Fruit fly (Drosophila melanogaster): ENCODE data around the gene Zmynd8.

Zmynd8 gene

DNA sequence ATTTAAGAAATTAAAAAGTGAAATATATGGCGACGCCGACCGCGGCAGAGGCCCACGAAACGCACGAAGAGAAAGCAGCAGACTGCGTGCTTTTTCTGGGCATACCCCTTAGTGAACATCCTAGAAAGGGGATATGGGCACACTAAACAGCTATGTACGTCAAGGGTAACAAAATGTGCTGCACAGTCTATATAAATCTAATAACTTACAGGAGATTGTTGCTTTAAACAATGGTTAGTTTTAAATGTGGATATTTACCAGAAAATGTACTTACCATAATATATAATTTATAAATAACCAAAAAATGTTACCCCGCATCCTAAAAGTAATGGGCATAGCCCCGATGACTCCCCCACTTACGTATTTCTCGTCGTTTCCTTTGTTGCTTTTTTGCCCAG lies 48.9 kb downstream of the Zmynd8 start:
- no peak for TF ChIP-seq rn (GFP tag; IDR thresholded peaks at IDR 0.05)
- no peak; the same call in 2 of the 3 replicates for TF ChIP-seq CG4496 (GFP tag; IDR thresholded peaks at IDR 0.05)
- TF ChIP-seq CG12605 (GFP tag; IDR thresholded peaks at IDR 0.05), result no peak
- TF ChIP-seq Pif1B (GFP tag; optimal IDR thresholded peaks at IDR 0.05), result peak; percentile 37
- TF ChIP-seq CG15710 (tag; optimal IDR thresholded peaks at IDR 0.05), result peak; percentile 17
- no peak for TF ChIP-seq CG34367 (tag; optimal IDR thresholded peaks at IDR 0.05)
- TF ChIP-seq CG13204 (GFP tag; optimal IDR thresholded peaks at IDR 0.05), result no peak
- TF ChIP-seq CG8301 (tag; optimal IDR thresholded peaks at IDR 0.05), result peak; percentile 14
- TF ChIP-seq gl (tag; optimal IDR thresholded peaks at IDR 0.05), result no peak
- TF ChIP-seq CG8159 (tag; optimal IDR thresholded peaks at IDR 0.05), result no peak
- TF ChIP-seq CG17806 (tag; optimal IDR thresholded peaks at IDR 0.05), result peak; percentile 39
- TF ChIP-seq CG14655 (GFP tag; optimal IDR thresholded peaks at IDR 0.05), result peak; percentile 38
- peak; percentile 32; the same call in 1 of the 3 replicates for TF ChIP-seq fd96Ca (GFP tag; IDR thresholded peaks at IDR 0.05)
- TF ChIP-seq CG10348 (GFP tag; IDR thresholded peaks at IDR 0.05), result no peak
- TF ChIP-seq Ets98B (GFP tag; IDR thresholded peaks at IDR 0.05), result no peak
- no peak for TF ChIP-seq EcR (GFP tag; optimal IDR thresholded peaks at IDR 0.05)
- peak; percentile 23 for TF ChIP-seq CG9948 (tag; optimal IDR thresholded peaks at IDR 0.05)
- no peak for TF ChIP-seq CG32121 (GFP tag; IDR thresholded peaks at IDR 0.05)
- TF ChIP-seq Snoo (tag; optimal IDR thresholded peaks at IDR 0.05), result peak; percentile 17
- no peak for TF ChIP-seq Pif1A (GFP tag; optimal IDR thresholded peaks at IDR 0.05)

DNA sequence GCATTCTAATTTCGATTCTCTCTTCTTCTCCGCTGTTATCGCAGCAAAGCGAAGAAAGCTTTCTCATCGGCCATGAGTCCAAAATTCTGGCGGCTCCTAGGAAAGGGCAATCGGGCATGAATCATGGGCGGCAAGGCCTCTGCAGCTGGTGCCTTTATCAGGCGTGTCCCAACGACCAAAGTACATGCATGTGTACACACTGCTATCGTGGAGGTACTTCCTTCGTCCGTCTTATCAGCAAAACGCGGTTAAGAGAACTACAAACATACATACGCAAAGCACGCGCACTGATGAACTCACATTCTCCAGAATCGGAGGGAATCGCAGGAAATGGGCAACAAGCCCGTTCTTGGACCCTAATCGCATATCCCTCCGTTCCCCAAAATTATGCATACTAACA lies 49.7 kb downstream of the Zmynd8 start:
- TF ChIP-seq gl (tag; optimal IDR thresholded peaks at IDR 0.05) (peak; percentile 52), CG4496 (GFP tag; IDR thresholded peaks at IDR 0.05) (peak; percentile 31; the same call in 1 of the 3 replicates), Ets98B (GFP tag; IDR thresholded peaks at IDR 0.05) (no peak)

DNA sequence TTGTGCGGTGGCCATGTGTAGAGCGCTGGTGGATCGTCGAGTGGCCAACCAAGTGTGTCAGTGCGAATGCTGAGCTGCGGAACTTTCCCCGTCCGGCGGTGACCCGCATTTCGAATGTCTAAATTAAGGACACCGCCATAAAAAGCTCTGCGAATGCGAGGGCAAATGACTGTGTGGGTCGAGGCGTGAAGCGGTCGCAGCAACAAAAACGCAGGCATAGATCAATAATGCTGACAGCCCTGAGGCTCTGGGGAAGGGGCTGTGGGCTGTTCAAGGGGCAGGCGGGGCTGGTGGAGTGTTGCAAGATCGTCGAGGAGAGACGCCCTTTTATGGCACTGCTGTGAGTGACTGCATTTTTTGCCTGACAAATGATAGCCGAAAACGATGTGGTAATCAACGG lies 50.2 kb downstream of the Zmynd8 start:
- peak; percentile 23; the same call in 1 of the 2 replicates for TF ChIP-seq CG32121 (GFP tag; IDR thresholded peaks at IDR 0.05)
- no peak for TF ChIP-seq CG12605 (GFP tag; IDR thresholded peaks at IDR 0.05)

DNA sequence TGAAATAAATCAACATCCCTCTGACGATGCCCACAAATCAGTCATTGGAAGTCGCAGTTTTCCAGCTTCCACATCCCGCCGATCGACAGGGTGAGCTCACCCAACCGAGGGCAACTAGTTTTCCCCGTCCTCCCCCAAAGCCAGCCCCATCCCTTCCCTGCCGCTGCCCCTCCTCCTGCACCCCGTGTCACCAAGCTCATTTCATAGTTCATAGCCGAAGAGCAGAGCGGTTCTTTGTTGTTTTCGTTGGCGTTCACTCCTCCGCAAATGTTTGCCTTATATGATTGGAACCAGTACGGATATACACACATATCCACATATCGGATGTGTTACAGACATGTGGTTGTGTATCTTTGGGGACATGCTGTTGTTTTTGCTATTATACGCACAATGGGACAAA lies 50.8 kb downstream of the Zmynd8 start:
- TF ChIP-seq Ets98B (GFP tag; IDR thresholded peaks at IDR 0.05) (no peak), CG8159 (tag; optimal IDR thresholded peaks at IDR 0.05) (no peak), CG15710 (tag; optimal IDR thresholded peaks at IDR 0.05) (no peak), CG34367 (tag; optimal IDR thresholded peaks at IDR 0.05) (no peak), Pif1A (GFP tag; optimal IDR thresholded peaks at IDR 0.05) (no peak), CG13204 (GFP tag; optimal IDR thresholded peaks at IDR 0.05) (peak; percentile 36), CG8301 (tag; optimal IDR thresholded peaks at IDR 0.05) (no peak), D1 (tag; optimal IDR thresholded peaks at IDR 0.05) (no peak), Snoo (tag; optimal IDR thresholded peaks at IDR 0.05) (no peak), CG12605 (GFP tag; IDR thresholded peaks at IDR 0.05) (no peak), CG9948 (tag; optimal IDR thresholded peaks at IDR 0.05) (no peak), CG4496 (GFP tag; IDR thresholded peaks at IDR 0.05) (no peak), EcR (GFP tag; optimal IDR thresholded peaks at IDR 0.05) (peak; percentile 38), fd96Ca (GFP tag; IDR thresholded peaks at IDR 0.05) (peak; percentile 20; the same call in 1 of the 3 replicates)

DNA sequence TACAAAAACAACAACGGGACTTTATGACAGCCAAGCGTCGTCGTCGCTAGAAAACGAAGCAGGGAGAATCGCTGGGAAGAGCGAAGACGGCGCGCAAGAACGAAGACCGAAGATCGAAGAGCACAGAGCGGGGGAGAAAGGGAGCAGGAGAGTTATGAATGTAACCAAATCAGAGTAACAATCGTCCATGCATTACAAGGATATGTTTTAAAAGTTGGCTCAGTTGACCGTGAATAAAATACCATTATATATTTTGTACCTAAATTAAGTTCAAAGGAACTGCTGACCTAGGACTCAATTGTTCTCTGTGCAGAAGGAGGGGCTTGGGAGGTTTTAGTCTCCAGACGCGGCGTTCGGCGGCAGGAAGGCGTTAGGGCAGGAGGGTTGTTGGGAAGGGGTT lies 52.2 kb downstream of the Zmynd8 start:
- TF ChIP-seq fd96Ca (GFP tag; IDR thresholded peaks at IDR 0.05) (0 out of 3 replicates have a peak, but pooled peaks have one; percentile 13), CG15710 (tag; optimal IDR thresholded peaks at IDR 0.05) (no peak), CG34367 (tag; optimal IDR thresholded peaks at IDR 0.05) (no peak), EcR (GFP tag; optimal IDR thresholded peaks at IDR 0.05) (no peak), CG10348 (GFP tag; IDR thresholded peaks at IDR 0.05) (no peak), CG14655 (GFP tag; optimal IDR thresholded peaks at IDR 0.05) (peak; percentile 41), D1 (tag; optimal IDR thresholded peaks at IDR 0.05) (no peak), rn (GFP tag; IDR thresholded peaks at IDR 0.05) (no peak), CG32121 (GFP tag; IDR thresholded peaks at IDR 0.05) (no peak), CG9948 (tag; optimal IDR thresholded peaks at IDR 0.05) (peak; percentile 13), CG8301 (tag; optimal IDR thresholded peaks at IDR 0.05) (peak; percentile 54)

DNA sequence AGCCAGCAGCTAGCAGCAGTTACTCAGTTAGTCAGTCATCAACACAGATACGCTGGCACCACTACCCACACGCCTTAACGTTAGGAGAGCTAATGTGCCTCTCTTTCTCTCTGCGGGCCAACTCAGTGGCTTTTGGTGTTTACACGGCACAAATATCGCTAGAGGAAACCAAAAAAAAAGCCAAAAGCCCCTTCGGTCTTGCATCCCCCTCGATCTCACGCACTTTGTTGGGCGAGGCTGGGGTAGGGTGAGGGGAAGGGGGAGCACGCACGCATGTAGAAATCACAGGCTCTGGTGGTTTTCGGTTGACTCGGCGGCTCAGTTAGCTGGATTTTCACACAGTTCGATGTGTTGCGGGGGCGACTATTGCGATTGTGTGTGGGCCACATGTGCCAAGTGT lies 52.7 kb downstream of the Zmynd8 start:
- TF ChIP-seq gl (tag; optimal IDR thresholded peaks at IDR 0.05), result no peak
- no peak for TF ChIP-seq CG8301 (tag; optimal IDR thresholded peaks at IDR 0.05)
- TF ChIP-seq CG4496 (GFP tag; IDR thresholded peaks at IDR 0.05), result no peak
- TF ChIP-seq Snoo (tag; optimal IDR thresholded peaks at IDR 0.05), result no peak
- TF ChIP-seq CG32121 (GFP tag; IDR thresholded peaks at IDR 0.05), result no peak
- TF ChIP-seq CG13204 (GFP tag; optimal IDR thresholded peaks at IDR 0.05), result no peak
- no peak for TF ChIP-seq CG12605 (GFP tag; IDR thresholded peaks at IDR 0.05)

DNA sequence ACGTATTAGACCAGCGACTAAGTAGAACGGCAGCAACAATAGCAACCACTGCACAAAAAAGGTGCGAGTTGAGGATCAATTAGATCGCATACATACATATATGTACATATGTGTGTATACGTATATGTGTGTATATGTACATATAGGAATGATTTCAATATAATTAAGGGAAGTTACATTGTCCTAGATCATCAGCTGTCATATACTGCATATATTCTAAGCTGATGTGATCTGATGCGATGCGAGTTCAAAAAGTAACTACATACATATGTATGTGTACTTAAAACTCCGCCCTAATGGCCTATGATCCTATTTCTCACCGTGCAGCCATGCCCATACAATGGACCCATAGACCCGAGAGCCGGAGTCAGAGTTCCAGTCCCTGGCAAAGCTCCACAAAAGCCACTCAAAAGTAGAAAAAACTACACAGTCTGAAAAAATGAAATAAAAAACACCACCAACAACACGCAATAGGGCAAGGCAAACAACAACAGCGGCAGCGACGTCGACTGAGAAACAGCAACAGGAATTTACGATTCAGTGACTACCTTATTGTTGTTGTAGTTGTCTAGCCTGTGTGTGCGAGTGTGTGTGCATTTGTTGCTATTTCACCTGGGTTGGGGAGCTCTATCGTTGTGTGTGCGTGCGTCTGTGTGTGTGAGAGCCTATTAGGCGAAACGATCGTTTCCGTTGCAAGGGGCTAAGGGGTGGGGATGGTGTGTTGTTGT lies 54.1 kb downstream of the Zmynd8 start:
- TF ChIP-seq CG8159 (tag; optimal IDR thresholded peaks at IDR 0.05) (no peak), Pif1A (GFP tag; optimal IDR thresholded peaks at IDR 0.05) (peak; percentile 46), CG32121 (GFP tag; IDR thresholded peaks at IDR 0.05) (peak; percentile 60; the same call in 1 of the 2 replicates), CG10348 (GFP tag; IDR thresholded peaks at IDR 0.05) (no peak), CG34367 (tag; optimal IDR thresholded peaks at IDR 0.05) (peak; percentile 31), CG9948 (tag; optimal IDR thresholded peaks at IDR 0.05) (peak; percentile 41), CG4496 (GFP tag; IDR thresholded peaks at IDR 0.05) (0 out of 3 replicates have a peak, but pooled peaks have one; percentile 7), CG15710 (tag; optimal IDR thresholded peaks at IDR 0.05) (peak; percentile 20), CG8301 (tag; optimal IDR thresholded peaks at IDR 0.05) (peak; percentile 71), EcR (GFP tag; optimal IDR thresholded peaks at IDR 0.05) (peak; percentile 53), CG12605 (GFP tag; IDR thresholded peaks at IDR 0.05) (no peak), Pif1B (GFP tag; optimal IDR thresholded peaks at IDR 0.05) (peak; percentile 61), CG14655 (GFP tag; optimal IDR thresholded peaks at IDR 0.05) (peak; percentile 85), gl (tag; optimal IDR thresholded peaks at IDR 0.05) (no peak), Ets98B (GFP tag; IDR thresholded peaks at IDR 0.05) (no peak; the same call in 1 of the 2 replicates), CG17806 (tag; optimal IDR thresholded peaks at IDR 0.05) (peak; percentile 33), fd96Ca (GFP tag; IDR thresholded peaks at IDR 0.05) (peak; percentile 71)

Data from whole organism, pupa.